Worm (Caenorhabditis elegans) whole organism, L2 larva: ENCODE results near the gene phf-33.

Source experiments
- aly-2 ChIP-seq: fragments of 150-350 bp; optimal IDR thresholded peaks from 2 replicates; lab custom pipeline; 2014; ENCODE audit warnings: missing biosample characterization, missing genetic modification characterization
- ceh-82 ChIP-seq: fragments of 150-350 bp; optimal IDR thresholded peaks from 2 replicates; lab custom pipeline; 2014; ENCODE audit warnings: missing biosample characterization, missing genetic modification characterization
- lin-13 ChIP-seq: fragments of 150-350 bp; optimal IDR thresholded peaks from 2 replicates; lab custom pipeline; 2014; ENCODE audit warnings: missing biosample characterization, missing genetic modification reagents, missing genetic modification characterization
- mdl-1 ChIP-seq, 2 experiments: fragments of 150-350 bp in 1 of 2; sonication (generic microtip) in 1 of 2; optimal IDR thresholded peaks; 2 replicates each; lab custom pipeline; 2017; ENCODE audit warnings: missing biosample characterization in 2 of 2, missing genetic modification characterization in 2 of 2
- nhr-11 ChIP-seq: fragments of 150-350 bp; optimal IDR thresholded peaks from 2 replicates; lab custom pipeline; 2014; ENCODE audit warnings: missing biosample characterization, missing genetic modification characterization
- nhr-6 ChIP-seq: fragments of 150-350 bp; optimal IDR thresholded peaks from 2 replicates; lab custom pipeline; 2014; ENCODE audit warnings: missing biosample characterization, missing genetic modification characterization
- unc-39 ChIP-seq: fragments of 150-350 bp; optimal IDR thresholded peaks from 2 replicates; lab custom pipeline; 2014; ENCODE audit warnings: missing biosample characterization, missing genetic modification characterization
- unc-62 ChIP-seq: fragments of 150-350 bp; optimal IDR thresholded peaks from 2 replicates; lab custom pipeline; 2014; ENCODE audit warnings: missing biosample characterization, missing genetic modification reagents, missing genetic modification characterization

- TF ChIP-seq unc-62 (no peak), mdl-1 (tag; optimal IDR thresholded peaks at IDR 0.05; lab: Kevin White, UChicago) (no peak), lin-13 (GFP tag; lab: Kevin White, UChicago) (no peak), nhr-6 (tag; lab: Kevin White, UChicago) (no peak), ceh-82 (tag; lab: Kevin White, UChicago) (no peak), aly-2 (no peak), unc-39 (no peak), nhr-11 (tag; lab: Kevin White, UChicago) (no peak)
Measured at ce11 chrX:13283462-13283861, 4.7 kb upstream of the phf-33 start.
